Fruit fly (Drosophila melanogaster) whole organism, embryonic: ENCODE results near the gene CG14695.
A peak's percentile ranks its signal among the peaks of the same experiment; 100 is the strongest.

Source experiments
- Ada2b ChIP-seq: fragments of 200-800 bp; sonication (Bioruptor generic); IDR thresholded peaks from 2 replicates; pipeline ENCODE4 v1.3.6; 2022; ENCODE audit warnings: missing biosample characterization, missing genetic modification characterization
- Asciz ChIP-seq: fragments of 200-800 bp; sonication (Bioruptor generic); optimal IDR thresholded peaks from 2 replicates; lab custom pipeline; 2017; ENCODE audit warnings: missing biosample characterization, mild to moderate bottlenecking, missing genetic modification characterization, missing genetic modification reagents
- CG1233 ChIP-seq: fragments of 200-800 bp; sonication (Bioruptor generic); optimal IDR thresholded peaks from 4 replicates; lab custom pipeline; 2018; ENCODE audit warnings: missing biosample characterization, mild to moderate bottlenecking, missing genetic modification characterization
- CG14014 ChIP-seq: fragments of 200-800 bp; sonication (Bioruptor generic); IDR thresholded peaks from 2 replicates; pipeline ENCODE4 v1.3.6; 2022; ENCODE audit warnings: missing biosample characterization, missing genetic modification characterization
- CG1529 ChIP-seq: fragments of 200-800 bp; sonication (Bioruptor generic); optimal IDR thresholded peaks from 3 replicates; lab custom pipeline; 2018; ENCODE audit warnings: missing biosample characterization, missing genetic modification characterization
- CG15479 ChIP-seq: fragments of 200-800 bp; sonication (Bioruptor generic); optimal IDR thresholded peaks from 3 replicates; lab custom pipeline; 2019; ENCODE audit warnings: missing biosample characterization, mild to moderate bottlenecking, missing genetic modification characterization, moderate library complexity
- CG17328 ChIP-seq: fragments of 200-800 bp; sonication (Bioruptor generic); IDR thresholded peaks from 2 replicates; pipeline ENCODE4 v1.3.6; 2022; ENCODE audit warnings: missing biosample characterization, missing genetic modification characterization
- CG17802 ChIP-seq: fragments of 200-800 bp; sonication (Bioruptor generic); optimal IDR thresholded peaks from 2 replicates; lab custom pipeline; 2018; ENCODE audit warnings: missing biosample characterization, mild to moderate bottlenecking, missing genetic modification characterization, moderate library complexity
- CG18599 ChIP-seq: fragments of 200-800 bp; sonication (Bioruptor generic); optimal IDR thresholded peaks from 3 replicates; lab custom pipeline; 2017; ENCODE audit warnings: missing biosample characterization, missing genetic modification characterization, mild to moderate bottlenecking, moderate library complexity, missing genetic modification reagents
- CG2875 ChIP-seq: fragments of 200-800 bp; sonication (Bioruptor generic); optimal IDR thresholded peaks from 2 replicates; lab custom pipeline; 2017; ENCODE audit warnings: missing biosample characterization, mild to moderate bottlenecking, missing genetic modification characterization, missing genetic modification reagents
- CG30431 ChIP-seq: fragments of 200-800 bp; sonication (Bioruptor generic); optimal IDR thresholded peaks from 2 replicates; lab custom pipeline; 2017; ENCODE audit warnings: missing biosample characterization, missing genetic modification characterization
- CG34224 ChIP-seq: fragments of 200-800 bp; sonication (Bioruptor generic); IDR thresholded peaks from 3 replicates; pipeline ENCODE4 v1.3.6; 2022; ENCODE audit warnings: missing biosample characterization, missing genetic modification characterization; ENCODE audit not compliant: partially characterized antibody
- CG34422 ChIP-seq: fragments of 200-800 bp; sonication (Bioruptor generic); IDR thresholded peaks from 3 replicates; pipeline ENCODE4 v1.3.6; 2022; ENCODE audit warnings: missing biosample characterization, missing genetic modification characterization
- CG3847 ChIP-seq: fragments of 200-800 bp; sonication (Bioruptor generic); IDR thresholded peaks from 2 replicates; pipeline ENCODE4 v1.3.6; 2022; ENCODE audit warnings: missing biosample characterization, missing genetic modification characterization
- CG8290 ChIP-seq, 3 experiments: fragments of 200-800 bp; sonication (Bioruptor generic); optimal IDR thresholded peaks; 2 replicates each; lab custom pipeline; 2016 to 2019; ENCODE audit warnings: missing biosample characterization in 3 of 3, missing genetic modification characterization in 3 of 3, mild to moderate bottlenecking in 2 of 3, moderate library complexity in 1 of 3
- CkIIα-i1 ChIP-seq: fragments of 200-800 bp; sonication (Bioruptor generic); IDR thresholded peaks from 2 replicates; pipeline ENCODE4 v1.3.6; 2022; ENCODE audit warnings: missing biosample characterization, missing genetic modification characterization
- Dad ChIP-seq: fragments of 200-800 bp; sonication (Bioruptor generic); optimal IDR thresholded peaks from 3 replicates; lab custom pipeline; 2016; ENCODE audit warnings: missing biosample characterization, missing genetic modification characterization
- Elba2 ChIP-seq: fragments of 200-800 bp; sonication (Bioruptor generic); optimal IDR thresholded peaks from 3 replicates; lab custom pipeline; 2016; ENCODE audit warnings: missing biosample characterization, missing genetic modification characterization
- H2.0 ChIP-seq: fragments of 200-800 bp; sonication (Bioruptor generic); IDR thresholded peaks from 2 replicates; pipeline ENCODE4 v1.3.6; 2022; ENCODE audit warnings: missing biosample characterization, missing genetic modification characterization
- Hand ChIP-seq: fragments of 200-800 bp; sonication (Bioruptor generic); optimal IDR thresholded peaks from 2 replicates; lab custom pipeline; 2017; ENCODE audit warnings: mild to moderate bottlenecking, missing biosample characterization, missing genetic modification reagents, missing genetic modification characterization
- MBD-R2 ChIP-seq: fragments of 200-800 bp; sonication (Bioruptor generic); IDR thresholded peaks from 2 replicates; pipeline ENCODE4 v1.3.6; 2022; ENCODE audit warnings: missing biosample characterization, missing genetic modification characterization
- Med ChIP-seq: fragments of 200-800 bp; sonication (Bioruptor generic); peaks from one replicate; lab custom pipeline; 2016; ENCODE audit warnings: missing biosample characterization, missing genetic modification characterization, mild to moderate bottlenecking, inconsistent platforms, moderate library complexity
- Myb ChIP-seq: fragments of 200-800 bp; sonication (Bioruptor generic); optimal IDR thresholded peaks from 2 replicates; lab custom pipeline; 2016; ENCODE audit warnings: missing biosample characterization, missing genetic modification characterization
- Opbp ChIP-seq: fragments of 200-800 bp; sonication (Bioruptor generic); IDR thresholded peaks from 3 replicates; pipeline ENCODE4 v1.3.6; 2022; ENCODE audit warnings: missing biosample characterization, missing genetic modification characterization; ENCODE audit not compliant: partially characterized antibody
- Sin3A ChIP-seq: fragments of >200 bp; optimal IDR thresholded peaks from 2 replicates; lab custom pipeline; 2018
- Stat92E ChIP-seq, 3 experiments: fragments of >200 bp in 2 of 3; fragments of 200-800 bp in 1 of 3; sonication (Bioruptor generic) in 1 of 3; optimal IDR thresholded peaks; 2 replicates each; lab custom pipeline; 2017 to 2019; ENCODE audit warnings: missing biosample characterization in 3 of 3, missing genetic modification characterization in 3 of 3, mild to moderate bottlenecking in 1 of 3, moderate library complexity in 1 of 3
- bigmax ChIP-seq: fragments of 200-800 bp; sonication (Bioruptor generic); optimal IDR thresholded peaks from 2 replicates; lab custom pipeline; 2018; ENCODE audit warnings: missing biosample characterization, mild to moderate bottlenecking, missing genetic modification characterization
- chif ChIP-seq, 2 experiments: fragments of 200-800 bp; sonication (Bioruptor generic); optimal IDR thresholded peaks; 3 replicates each; lab custom pipeline; 2016; ENCODE audit warnings: missing biosample characterization in 2 of 2, missing genetic modification characterization in 2 of 2
- crp ChIP-seq, 2 experiments: fragments of 200-800 bp; sonication (Bioruptor generic); optimal IDR thresholded peaks; 2 replicates in 1 of 2; 3 replicates in 1 of 2; lab custom pipeline; 2017; ENCODE audit warnings: missing biosample characterization in 2 of 2, missing genetic modification characterization in 2 of 2, mild to moderate bottlenecking in 1 of 2, moderate library complexity in 1 of 2
- dmrt11E ChIP-seq: fragments of 200-800 bp; sonication (Bioruptor generic); optimal IDR thresholded peaks from 3 replicates; lab custom pipeline; 2018; ENCODE audit warnings: missing biosample characterization, mild to moderate bottlenecking, missing genetic modification characterization, moderate library complexity
- ems ChIP-seq: fragments of 200-800 bp; sonication (Bioruptor generic); optimal IDR thresholded peaks from 3 replicates; lab custom pipeline; 2016; ENCODE audit warnings: missing biosample characterization, missing genetic modification characterization
- ewg ChIP-seq: fragments of 200-800 bp; sonication (Bioruptor generic); optimal IDR thresholded peaks from 3 replicates; lab custom pipeline; 2017; ENCODE audit warnings: mild to moderate bottlenecking, missing biosample characterization, missing genetic modification reagents, missing genetic modification characterization
- exex ChIP-seq: fragments of 200-800 bp; sonication (Bioruptor generic); optimal IDR thresholded peaks from 4 replicates; lab custom pipeline; 2018; ENCODE audit warnings: missing biosample characterization, mild to moderate bottlenecking, missing genetic modification characterization, moderate library complexity
- eyg ChIP-seq: fragments of 200-800 bp; sonication (Bioruptor generic); optimal IDR thresholded peaks from 3 replicates; lab custom pipeline; 2016; ENCODE audit warnings: missing biosample characterization, missing genetic modification characterization
- fd96Cb ChIP-seq: fragments of 200-800 bp; sonication (Bioruptor generic); optimal IDR thresholded peaks from 2 replicates; lab custom pipeline; 2018; ENCODE audit warnings: missing biosample characterization, mild to moderate bottlenecking, missing genetic modification characterization, moderate library complexity
- klu ChIP-seq: fragments of 200-800 bp; sonication (Bioruptor generic); IDR thresholded peaks from 2 replicates; pipeline ENCODE4 v1.3.6; 2022; ENCODE audit warnings: missing biosample characterization, missing genetic modification characterization
- lbe ChIP-seq: fragments of 200-800 bp; sonication (Bioruptor generic); optimal IDR thresholded peaks from 2 replicates; lab custom pipeline; 2016; ENCODE audit warnings: missing biosample characterization, mild to moderate bottlenecking, missing genetic modification characterization
- mld ChIP-seq: fragments of 200-800 bp; sonication (Bioruptor generic); IDR thresholded peaks from 3 replicates; pipeline ENCODE4 v1.3.6; 2022; ENCODE audit warnings: missing biosample characterization, missing genetic modification characterization; ENCODE audit not compliant: partially characterized antibody
- nerfin-1 ChIP-seq: fragments of 200-800 bp; sonication (Bioruptor generic); optimal IDR thresholded peaks from 3 replicates; lab custom pipeline; 2019; ENCODE audit warnings: missing biosample characterization, mild to moderate bottlenecking, missing genetic modification characterization, moderate library complexity
- oc ChIP-seq: fragments of 200-800 bp; sonication (Bioruptor generic); optimal IDR thresholded peaks from 2 replicates; lab custom pipeline; 2018; ENCODE audit warnings: missing biosample characterization, mild to moderate bottlenecking, missing genetic modification characterization, moderate library complexity
- onecut ChIP-seq: fragments of 200-800 bp; sonication (Bioruptor generic); IDR thresholded peaks from 2 replicates; pipeline ENCODE4 v1.3.6; 2022; ENCODE audit warnings: missing biosample characterization, missing genetic modification characterization
- ro ChIP-seq: fragments of 200-800 bp; sonication (Bioruptor generic); IDR thresholded peaks from 2 replicates; pipeline ENCODE4 v1.3.6; 2022; ENCODE audit warnings: missing biosample characterization, missing genetic modification characterization
- salm ChIP-seq: fragments of 200-800 bp; sonication (Bioruptor generic); optimal IDR thresholded peaks from 2 replicates; lab custom pipeline; 2018; ENCODE audit warnings: missing biosample characterization, mild to moderate bottlenecking, missing genetic modification characterization
- zfh2 ChIP-seq: fragments of 200-800 bp; sonication (Bioruptor generic); optimal IDR thresholded peaks from 2 replicates; lab custom pipeline; 2016; ENCODE audit warnings: missing biosample characterization, missing genetic modification characterization

The CG14695 gene

dm6 chr3R:10875515-10876434 lies 3.3 kb downstream of the CG14695 start, which contains the start of gene Sodh2 (continued):
- TF ChIP-seq CG17328 (GFP tag; lab: Robert Waterston, UW) (peak; percentile 50; the same call in 1 of the 2 replicates), crp (GFP tag; optimal IDR thresholded peaks at IDR 0.05; lab: Kevin White, UChicago) (peak in 1 of 2 experiments; percentile 78), salm (tag; lab: Kevin White, UChicago) (peak; percentile 58), fd96Cb (tag; lab: Kevin White, UChicago) (peak; percentile 39), Stat92E (GFP tag; optimal IDR thresholded peaks at IDR 0.05; lab: Kevin White, UChicago) (no peak), CG2875 (GFP tag; lab: Kevin White, UChicago) (peak; percentile 63), ro (no peak), CG1529 (GFP tag; lab: Kevin White, UChicago) (peak; percentile 66), dmrt11E (tag; lab: Kevin White, UChicago) (peak; percentile 25), bigmax (GFP tag; lab: Kevin White, UChicago) (peak; percentile 13), klu (GFP tag; lab: Robert Waterston, UW) (0 out of 2 replicates have a peak, but pooled peaks have one; percentile 38), Asciz (peak; percentile 82), CG17802 (tag; lab: Kevin White, UChicago) (peak; percentile 33), zfh2 (GFP tag; lab: Kevin White, UChicago) (peak; percentile 85), lbe (peak; percentile 86), CkIIα-i1 (GFP tag; lab: Robert Waterston, UW) (no peak), CG1233 (peak; percentile 83), CG34224 (GFP tag; lab: Robert Waterston, UW) (no peak), Elba2 (GFP tag; lab: Kevin White, UChicago) (no peak), eyg (GFP tag; lab: Kevin White, UChicago) (peak; percentile 8), CG3847 (GFP tag; lab: Robert Waterston, UW) (peak; percentile 47), Ada2b (GFP tag; lab: Robert Waterston, UW) (peak; percentile 70), exex (peak; percentile 59), Hand (GFP tag; lab: Kevin White, UChicago) (peak; percentile 69), ems (GFP tag; lab: Kevin White, UChicago) (peak; percentile 12), CG14014 (GFP tag; lab: Robert Waterston, UW) (peak; percentile 71)

DNA sequence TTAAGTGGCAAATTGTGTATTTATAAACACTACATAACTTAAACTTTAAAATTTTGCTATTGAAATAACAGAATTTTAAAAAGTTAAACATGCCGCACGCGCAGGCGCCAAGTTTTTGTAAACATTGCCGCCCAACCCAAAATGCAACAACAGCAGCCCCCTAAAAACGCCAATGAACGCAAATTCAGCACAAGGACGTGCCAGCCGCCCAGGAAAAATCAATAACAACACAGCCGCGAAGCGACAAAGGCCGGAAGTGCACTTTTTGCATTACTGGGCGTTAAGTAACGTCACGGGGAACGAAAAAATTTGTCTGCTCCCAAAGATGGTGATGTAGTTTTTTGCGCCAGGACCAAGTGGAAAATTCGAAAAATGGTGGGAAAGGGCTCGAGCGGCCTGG lies 6.3 kb downstream of the CG14695 start, which contains the start of gene CG4596:
Gene CG4596 (plus strand): TSS at position 219 of the 400 bp plus-strand sequence.
- TF ChIP-seq CG8290 (GFP tag; optimal IDR thresholded peaks at IDR 0.05; lab: Kevin White, UChicago): no peak
- no peak for TF ChIP-seq CG8290 (tag; optimal IDR thresholded peaks at IDR 0.05; lab: Kevin White, UChicago)
- no peak for TF ChIP-seq CG18599
- no peak for TF ChIP-seq nerfin-1 (tag; lab: Kevin White, UChicago)
- TF ChIP-seq chif (GFP tag; optimal IDR thresholded peaks at IDR 0.05; lab: Kevin White, UChicago): no peak
- peak; percentile 83 for TF ChIP-seq ewg (GFP tag; lab: Kevin White, UChicago)
- TF ChIP-seq CG34422 (GFP tag; lab: Robert Waterston, UW): 0 out of 3 replicates have a peak, but pooled peaks have one; percentile 13
- no peak for TF ChIP-seq Dad (GFP tag; lab: Kevin White, UChicago)
- TF ChIP-seq H2.0: no peak
- TF ChIP-seq Opbp (GFP tag; lab: Robert Waterston, UW): no peak
- TF ChIP-seq Myb: no peak
- TF ChIP-seq Med: peak; percentile 1
- TF ChIP-seq Sin3A (lab: Kevin White, UChicago): no peak
- no peak for TF ChIP-seq Hand (GFP tag; lab: Kevin White, UChicago)
- TF ChIP-seq CG15479: no peak
- TF ChIP-seq oc: no peak
- TF ChIP-seq MBD-R2 (GFP tag; lab: Robert Waterston, UW): 0 out of 2 replicates have a peak, but pooled peaks have one; percentile 33
- no peak for TF ChIP-seq CG30431 (GFP tag; lab: Kevin White, UChicago)
- TF ChIP-seq onecut: peak; percentile 98
- no peak for TF ChIP-seq mld (GFP tag; lab: Robert Waterston, UW)
